In genomic region chrII:14040204-14040842, ce11 we compare ENCODE assay signal across 7 worm cellular contexts.
TF ChIP-seq lines count a peak whose summit lies in the region.

No protein-coding gene starts in this region.

TF ChIP-seq in whole organism, L1 larva, 84 proteins besides CTCF, POLR2A, EP300 and RAD21 (continued from another document and continues in another):
- TF ChIP-seq lin-35 (GFP tag; optimal IDR thresholded peaks at IDR 0.05; lab: Kevin White, UChicago) (peak; percentile 52 to 79), sptf-1 (tag; optimal IDR thresholded peaks at IDR 0.05; lab: Kevin White, UChicago) (no peak), irx-1 (tag; optimal IDR thresholded peaks at IDR 0.05; lab: Kevin White, UChicago) (peak; percentile 85), ets-5 (GFP tag; IDR thresholded peaks at IDR 0.05; lab: Robert Waterston, UW) (0 out of 2 replicates have a peak, but pooled peaks have one; percentile 89), C16A3.4 (tag; optimal IDR thresholded peaks at IDR 0.05; lab: Kevin White, UChicago) (peak; percentile 86), nhr-90 (tag; optimal IDR thresholded peaks at IDR 0.05; lab: Kevin White, UChicago; ENCODE audit: poor library complexity) (peak; percentile 83), ces-1 (GFP tag; optimal IDR thresholded peaks at IDR 0.05; lab: Kevin White, UChicago) (no peak), F16B12.6 (tag; optimal IDR thresholded peaks at IDR 0.05; lab: Kevin White, UChicago) (peak; percentile 7), xbp-1 (tag; optimal IDR thresholded peaks at IDR 0.05; lab: Kevin White, UChicago) (peak; percentile 83), unc-86 (tag; optimal IDR thresholded peaks at IDR 0.05; lab: Kevin White, UChicago) (peak; percentile 93), lir-3 (tag; optimal IDR thresholded peaks at IDR 0.05; lab: Kevin White, UChicago; ENCODE audit: poor library complexity) (peak; percentile 76), zag-1 (tag; optimal IDR thresholded peaks at IDR 0.05; lab: Kevin White, UChicago) (peak; percentile 54), ceh-63 (GFP tag; optimal IDR thresholded peaks at IDR 0.05; lab: Kevin White, UChicago) (no peak), nhr-20 (tag; optimal IDR thresholded peaks at IDR 0.05; lab: Kevin White, UChicago) (peak; percentile 94), unc-62 (GFP tag; optimal IDR thresholded peaks at IDR 0.05; lab: Kevin White, UChicago) (no peak), ceh-82 (tag; optimal IDR thresholded peaks at IDR 0.05; lab: Kevin White, UChicago) (peak; percentile 49 to 77 (median 67)), lin-39 (tag; optimal IDR thresholded peaks at IDR 0.05; lab: Kevin White, UChicago) (peak; percentile 72), elt-3 (tag; optimal IDR thresholded peaks at IDR 0.05; lab: Kevin White, UChicago) (peak in 3 of 6 experiments; percentile 54 to 85 (median 77))

TF ChIP-seq in whole organism, L2 larva, 48 proteins besides CTCF, POLR2A, EP300 and RAD21 (continued from another document and continues in another):
- TF ChIP-seq Y55F3AM.14 (GFP tag; optimal IDR thresholded peaks at IDR 0.05; lab: Kevin White, UChicago): peak; percentile 96
- no peak for TF ChIP-seq alr-1 (tag; optimal IDR thresholded peaks at IDR 0.05; lab: Kevin White, UChicago)
- TF ChIP-seq fos-1 (tag; optimal IDR thresholded peaks at IDR 0.05; lab: Kevin White, UChicago): peak; percentile 67
- TF ChIP-seq R02D3.7 (tag; optimal IDR thresholded peaks at IDR 0.05; lab: Kevin White, UChicago): peak; percentile 0
- TF ChIP-seq skn-1 (tag; optimal IDR thresholded peaks at IDR 0.05; lab: Kevin White, UChicago): no peak
- TF ChIP-seq lin-11 (tag; optimal IDR thresholded peaks at IDR 0.05; lab: Kevin White, UChicago): peak; percentile 54
- no peak for TF ChIP-seq ztf-1 (GFP tag; conservative IDR thresholded peaks at IDR 0.05; lab: Robert Waterston, UW)
- TF ChIP-seq mdl-1 (tag; optimal IDR thresholded peaks at IDR 0.05; lab: Kevin White, UChicago): peak; percentile 96 to 98
- TF ChIP-seq unc-62 (GFP tag; optimal IDR thresholded peaks at IDR 0.05; lab: Kevin White, UChicago): peak; percentile 67
- peak; percentile 80 for TF ChIP-seq unc-55 (GFP tag; optimal IDR thresholded peaks at IDR 0.05; lab: Kevin White, UChicago)
- TF ChIP-seq nhr-12 (tag; optimal IDR thresholded peaks at IDR 0.05; lab: Kevin White, UChicago): no peak
- TF ChIP-seq nhr-11 (tag; optimal IDR thresholded peaks at IDR 0.05; lab: Kevin White, UChicago): peak; percentile 21
- no peak for TF ChIP-seq aly-2 (tag; optimal IDR thresholded peaks at IDR 0.05; lab: Kevin White, UChicago)
- TF ChIP-seq lin-39 (tag; optimal IDR thresholded peaks at IDR 0.05; lab: Kevin White, UChicago): no peak
- TF ChIP-seq lsy-2 (tag; optimal IDR thresholded peaks at IDR 0.05; lab: Kevin White, UChicago): peak; percentile 70 to 92
- no peak for TF ChIP-seq mbf-1 (tag; optimal IDR thresholded peaks at IDR 0.05; lab: Kevin White, UChicago)
- TF ChIP-seq blmp-1 (tag; optimal IDR thresholded peaks at IDR 0.05; lab: Kevin White, UChicago; ENCODE audit: insufficient read depth): peak; percentile 60
- peak; percentile 89 for TF ChIP-seq egl-27 (tag; optimal IDR thresholded peaks at IDR 0.05; lab: Kevin White, UChicago)
- TF ChIP-seq sma-3 (GFP tag; optimal IDR thresholded peaks at IDR 0.05; lab: Kevin White, UChicago): peak; percentile 85

TF ChIP-seq in whole organism, L3 larva, 47 proteins besides CTCF, POLR2A, EP300 and RAD21 (continued from another document and continues in another):
- TF ChIP-seq mml-1 (tag; optimal IDR thresholded peaks at IDR 0.05; lab: Kevin White, UChicago) (no peak), zag-1 (tag; optimal IDR thresholded peaks at IDR 0.05; lab: Kevin White, UChicago) (peak; percentile 76), nhr-76 (tag; optimal IDR thresholded peaks at IDR 0.05; lab: Kevin White, UChicago) (no peak), jun-1 (tag; optimal IDR thresholded peaks at IDR 0.05; lab: Kevin White, UChicago) (peak; percentile 91), unc-62 (GFP tag; optimal IDR thresholded peaks at IDR 0.05; lab: Kevin White, UChicago) (peak; percentile 93), ztf-4 (tag; optimal IDR thresholded peaks at IDR 0.05; lab: Kevin White, UChicago) (peak; percentile 72), ceh-9 (tag; optimal IDR thresholded peaks at IDR 0.05; lab: Kevin White, UChicago) (no peak), nhr-25 (tag; optimal IDR thresholded peaks at IDR 0.05; lab: Kevin White, UChicago) (peak; percentile 60), egl-5 (tag; optimal IDR thresholded peaks at IDR 0.05; lab: Kevin White, UChicago) (peak; percentile 93), ama-1 (optimal IDR thresholded peaks at IDR 0.05; lab: Kevin White, UChicago) (peak; percentile 74), skn-1 (tag; optimal IDR thresholded peaks at IDR 0.05; lab: Kevin White, UChicago) (peak; percentile 66), nhr-237 (tag; optimal IDR thresholded peaks at IDR 0.05; lab: Kevin White, UChicago) (no peak), daf-12 (tag; optimal IDR thresholded peaks at IDR 0.05; lab: Kevin White, UChicago) (no peak), nhr-43 (tag; optimal IDR thresholded peaks at IDR 0.05; lab: Kevin White, UChicago; ENCODE audit: poor library complexity, severe bottlenecking) (peak; percentile 82), ceh-28 (tag; optimal IDR thresholded peaks at IDR 0.05; lab: Kevin White, UChicago) (peak; percentile 88), tbx-2 (tag; optimal IDR thresholded peaks at IDR 0.05; lab: Kevin White, UChicago) (peak; percentile 84), nfya-1 (tag; optimal IDR thresholded peaks at IDR 0.05; lab: Kevin White, UChicago; ENCODE audit: insufficient read depth) (peak; percentile 90), mdl-1 (tag; optimal IDR thresholded peaks at IDR 0.05; lab: Kevin White, UChicago) (peak; percentile 98), lin-39 (tag; optimal IDR thresholded peaks at IDR 0.05; lab: Kevin White, UChicago) (peak; percentile 99)

TF ChIP-seq in whole organism, L4 larva, 104 proteins besides CTCF, POLR2A, EP300 and RAD21 (continued from another document and continues in another):
- TF ChIP-seq egl-27 (tag; optimal IDR thresholded peaks at IDR 0.05; lab: Kevin White, UChicago) (peak; percentile 46), dmd-6 (GFP tag; IDR thresholded peaks at IDR 0.05; lab: Robert Waterston, UW) (peak; percentile 99), daf-19 (GFP tag; conservative IDR thresholded peaks at IDR 0.05; lab: Robert Waterston, UW) (peak; percentile 65; the same call in 1 of the 2 replicates), F49E8.2 (tag; optimal IDR thresholded peaks at IDR 0.05; lab: Kevin White, UChicago; ENCODE audit: borderline replicate concordance) (no peak), gei-8 (GFP tag; optimal IDR thresholded peaks at IDR 0.05; lab: Kevin White, UChicago) (peak; percentile 98), pqm-1 (tag; optimal IDR thresholded peaks at IDR 0.05; lab: Kevin White, UChicago) (peak; percentile 41), hlh-11 (tag; optimal IDR thresholded peaks at IDR 0.05; lab: Kevin White, UChicago) (peak; percentile 99), lin-1 (GFP tag; IDR thresholded peaks at IDR 0.05; lab: Robert Waterston, UW) (peak; percentile 78), mes-2 (tag; optimal IDR thresholded peaks at IDR 0.05; lab: Kevin White, UChicago; ENCODE audit: poor library complexity, severe bottlenecking) (peak; percentile 56), zag-1 (tag; optimal IDR thresholded peaks at IDR 0.05; lab: Kevin White, UChicago) (peak; percentile 84), lin-38 (GFP tag; IDR thresholded peaks at IDR 0.05; lab: Robert Waterston, UW) (peak; percentile 75), fkh-10 (GFP tag; optimal IDR thresholded peaks at IDR 0.05; lab: Kevin White, UChicago) (peak; percentile 80), dpl-1 (GFP tag; optimal IDR thresholded peaks at IDR 0.05; lab: Kevin White, UChicago) (peak; percentile 70), ZK546.5 (tag; optimal IDR thresholded peaks at IDR 0.05; lab: Kevin White, UChicago) (no peak), ceh-32 (tag; optimal IDR thresholded peaks at IDR 0.05; lab: Kevin White, UChicago; ENCODE audit: poor library complexity) (peak; percentile 61), arid-1 (GFP tag; conservative IDR thresholded peaks at IDR 0.05; lab: Robert Waterston, UW) (peak; percentile 22; the same call in 1 of the 2 replicates), unc-62 (GFP tag; optimal IDR thresholded peaks at IDR 0.05 in 1 of 2; lab: Kevin White, UChicago) (peak in 1 of 2 experiments; percentile 98), unc-62 (tag; optimal IDR thresholded peaks at IDR 0.05; lab: Kevin White, UChicago) (peak; percentile 53)

TF ChIP-seq in whole organism, late embryonic, 69 proteins besides CTCF, POLR2A, EP300 and RAD21 (continued from another document and continues in another):
- TF ChIP-seq hlh-13 (GFP tag; optimal IDR thresholded peaks at IDR 0.05; lab: Kevin White, UChicago) (no peak), ceh-45 (GFP tag; IDR thresholded peaks at IDR 0.05; lab: Robert Waterston, UW) (no peak), lin-11 (tag; optimal IDR thresholded peaks at IDR 0.05; lab: Kevin White, UChicago) (no peak), pax-1 (tag; optimal IDR thresholded peaks at IDR 0.05; lab: Kevin White, UChicago) (no peak), ceh-2 (tag; optimal IDR thresholded peaks at IDR 0.05; lab: Kevin White, UChicago) (no peak), syd-9 (tag; optimal IDR thresholded peaks at IDR 0.05; lab: Kevin White, UChicago) (peak; percentile 15), nhr-232 (tag; optimal IDR thresholded peaks at IDR 0.05; lab: Kevin White, UChicago) (no peak), hlh-15 (tag; optimal IDR thresholded peaks at IDR 0.05; lab: Kevin White, UChicago) (no peak), nhr-11 (tag; optimal IDR thresholded peaks at IDR 0.05; lab: Kevin White, UChicago) (no peak), ceh-22 (tag; optimal IDR thresholded peaks at IDR 0.05; lab: Kevin White, UChicago) (no peak), ceh-18 (tag; optimal IDR thresholded peaks at IDR 0.05; lab: Kevin White, UChicago) (peak; percentile 97), fkh-6 (tag; optimal IDR thresholded peaks at IDR 0.05; lab: Kevin White, UChicago) (no peak), eyg-1 (tag; optimal IDR thresholded peaks at IDR 0.05; lab: Kevin White, UChicago) (no peak), pha-4 (tag; optimal IDR thresholded peaks at IDR 0.05; lab: Kevin White, UChicago) (no peak), ets-4 (tag; optimal IDR thresholded peaks at IDR 0.05; lab: Kevin White, UChicago) (peak; percentile 12), ztf-16 (tag; optimal IDR thresholded peaks at IDR 0.05; lab: Kevin White, UChicago) (no peak), tbx-7 (tag; optimal IDR thresholded peaks at IDR 0.05; lab: Kevin White, UChicago) (no peak), hlh-30 (tag; optimal IDR thresholded peaks at IDR 0.05; lab: Kevin White, UChicago; ENCODE audit: insufficient read depth) (peak; percentile 48), ttx-3 (tag; optimal IDR thresholded peaks at IDR 0.05; lab: Kevin White, UChicago) (no peak), C38D4.7 (GFP tag; optimal IDR thresholded peaks at IDR 0.05; lab: Kevin White, UChicago) (no peak), pros-1 (tag; optimal IDR thresholded peaks at IDR 0.05; lab: Kevin White, UChicago) (peak; percentile 53), ceh-30 (tag; optimal IDR thresholded peaks at IDR 0.05; lab: Kevin White, UChicago) (no peak)

TF ChIP-seq in whole organism, mixed stage, embryonic, 35 proteins besides CTCF, POLR2A, EP300 and RAD21 (continued from another document):
- TF ChIP-seq lin-32 (GFP tag; optimal IDR thresholded peaks at IDR 0.05; lab: Kevin White, UChicago) (no peak), ztf-11 (tag; optimal IDR thresholded peaks at IDR 0.05; lab: Kevin White, UChicago) (no peak), mls-2 (tag; optimal IDR thresholded peaks at IDR 0.05; lab: Kevin White, UChicago) (peak; percentile 55)

TF ChIP-seq in whole organism, young adult, 124 proteins besides CTCF, POLR2A, EP300 and RAD21 (continued from another document and continues in another):
- TF ChIP-seq gei-17 (GFP tag; optimal IDR thresholded peaks at IDR 0.05; lab: Kevin White, UChicago): peak; percentile 71
- TF ChIP-seq hlh-12 (tag; optimal IDR thresholded peaks at IDR 0.05; lab: Kevin White, UChicago): no peak
- peak; percentile 99 for TF ChIP-seq nhr-80 (tag; optimal IDR thresholded peaks at IDR 0.05; lab: Kevin White, UChicago)
- peak; percentile 33 for TF ChIP-seq T07F8.4 (tag; optimal IDR thresholded peaks at IDR 0.05; lab: Kevin White, UChicago)
- 0 out of 2 replicates have a peak, but pooled peaks have one; percentile 38 for TF ChIP-seq C17E4.6 (GFP tag; IDR thresholded peaks at IDR 0.05; lab: Robert Waterston, UW)
- TF ChIP-seq nhr-120 (GFP tag; IDR thresholded peaks at IDR 0.05; lab: Robert Waterston, UW): no peak
- TF ChIP-seq dox-1 (GFP tag; IDR thresholded peaks at IDR 0.05; lab: Robert Waterston, UW): peak; percentile 84
- no peak for TF ChIP-seq efl-1 (GFP tag; optimal IDR thresholded peaks at IDR 0.05; lab: Kevin White, UChicago)
- no peak for TF ChIP-seq Y53F4B.3 (GFP tag; IDR thresholded peaks at IDR 0.05; lab: Robert Waterston, UW)
- peak; percentile 17 for TF ChIP-seq mel-28 (tag; optimal IDR thresholded peaks at IDR 0.05; lab: Kevin White, UChicago; ENCODE audit: borderline replicate concordance)
- no peak for TF ChIP-seq hrde-1 (tag; optimal IDR thresholded peaks at IDR 0.05; lab: Kevin White, UChicago; ENCODE audit: borderline replicate concordance)
- peak; percentile 85; the same call in 1 of the 2 replicates for TF ChIP-seq let-526 (GFP tag; IDR thresholded peaks at IDR 0.05; lab: Robert Waterston, UW)
- TF ChIP-seq lin-40 (tag; optimal IDR thresholded peaks at IDR 0.05; lab: Kevin White, UChicago): peak; percentile 95
- TF ChIP-seq somi-1 (GFP tag; optimal IDR thresholded peaks at IDR 0.05; lab: Kevin White, UChicago): peak; percentile 92
- no peak for TF ChIP-seq xnd-1 (tag; optimal IDR thresholded peaks at IDR 0.05; lab: Kevin White, UChicago)
- TF ChIP-seq Y95B8A.8 (GFP tag; IDR thresholded peaks at IDR 0.05; lab: Robert Waterston, UW): no peak
- TF ChIP-seq ceh-100 (GFP tag; IDR thresholded peaks at IDR 0.05; lab: Robert Waterston, UW): peak; percentile 74
- peak; percentile 17 to 81 for TF ChIP-seq let-607 (tag; optimal IDR thresholded peaks at IDR 0.05; lab: Kevin White, UChicago)
- TF ChIP-seq die-1 (tag; optimal IDR thresholded peaks at IDR 0.05; lab: Kevin White, UChicago): peak; percentile 57
- TF ChIP-seq Y79H2A.3 (GFP tag; conservative IDR thresholded peaks at IDR 0.05; lab: Robert Waterston, UW): no peak
- TF ChIP-seq Y53G8AR.9 (GFP tag; conservative IDR thresholded peaks at IDR 0.05; lab: Robert Waterston, UW): peak; percentile 71
- peak; percentile 80 for TF ChIP-seq B0035.1 (tag; optimal IDR thresholded peaks at IDR 0.05; lab: Kevin White, UChicago)
- peak; percentile 99 for TF ChIP-seq zfh-2 (GFP tag; conservative IDR thresholded peaks at IDR 0.05; lab: Robert Waterston, UW)
- TF ChIP-seq mes-4 (tag; optimal IDR thresholded peaks at IDR 0.05; lab: Kevin White, UChicago): no peak
- TF ChIP-seq snpc-1.3 (tag; optimal IDR thresholded peaks at IDR 0.05; lab: Kevin White, UChicago; ENCODE audit: insufficient read depth): no peak
- TF ChIP-seq ztf-3 (GFP tag; optimal IDR thresholded peaks at IDR 0.05; lab: Kevin White, UChicago): no peak
- TF ChIP-seq ccch-3 (GFP tag; optimal IDR thresholded peaks at IDR 0.05; lab: Kevin White, UChicago): no peak
- no peak for TF ChIP-seq F52B5.7 (tag; optimal IDR thresholded peaks at IDR 0.05; lab: Kevin White, UChicago)
- no peak for TF ChIP-seq ztf-25 (GFP tag; IDR thresholded peaks at IDR 0.05; lab: Robert Waterston, UW)
- TF ChIP-seq athp-1 (tag; optimal IDR thresholded peaks at IDR 0.05; lab: Kevin White, UChicago): peak; percentile 17
- no peak for TF ChIP-seq cebp-2 (GFP tag; IDR thresholded peaks at IDR 0.05; lab: Robert Waterston, UW)
- TF ChIP-seq hmg-1.2 (GFP tag; IDR thresholded peaks at IDR 0.05; lab: Robert Waterston, UW): peak; percentile 92
- TF ChIP-seq akir-1 (GFP tag; optimal IDR thresholded peaks at IDR 0.05; lab: Kevin White, UChicago): peak; percentile 17
- TF ChIP-seq F37B4.10 (GFP tag; IDR thresholded peaks at IDR 0.05; lab: Robert Waterston, UW): no peak
- TF ChIP-seq tlf-1 (GFP tag; optimal IDR thresholded peaks at IDR 0.05; lab: Kevin White, UChicago): peak; percentile 14
- peak; percentile 97 for TF ChIP-seq atf-7 (tag; optimal IDR thresholded peaks at IDR 0.05; lab: Kevin White, UChicago)
- 0 out of 2 replicates have a peak, but pooled peaks have one; percentile 9 for TF ChIP-seq rcor-1 (GFP tag; IDR thresholded peaks at IDR 0.05; lab: Robert Waterston, UW)
- TF ChIP-seq F33H1.4 (GFP tag; IDR thresholded peaks at IDR 0.05; lab: Robert Waterston, UW): no peak
- peak; percentile 76 for TF ChIP-seq F22D6.2 (tag; optimal IDR thresholded peaks at IDR 0.05; lab: Kevin White, UChicago)
- TF ChIP-seq mcd-1 (GFP tag; IDR thresholded peaks at IDR 0.05; lab: Robert Waterston, UW): peak; percentile 86
- TF ChIP-seq F23B12.7 (tag; optimal IDR thresholded peaks at IDR 0.05; lab: Kevin White, UChicago; ENCODE audit: insufficient read depth): peak; percentile 20
